Worm (Caenorhabditis elegans) whole organism, mixed stage, embryonic: ENCODE results near the gene C18A3.10.

Source experiments
- elt-1 ChIP-seq: sonication (generic microtip); optimal IDR thresholded peaks from 2 replicates; lab custom pipeline; 2017; ENCODE audit warnings: missing genetic modification characterization, mild to moderate bottlenecking, missing compliant biosample characterization, antibody characterized with exemption, moderate library complexity, borderline replicate concordance; ENCODE audit not compliant: insufficient read depth
- nhr-28 ChIP-seq: fragments of 150-350 bp; optimal IDR thresholded peaks from 2 replicates; lab custom pipeline; 2014; ENCODE audit warnings: missing biosample characterization, missing genetic modification characterization

- TF ChIP-seq nhr-28 (no peak), elt-1 (tag; lab: Kevin White, UChicago) (no peak)
Measured at ce11 chrII:5707532-5707931, 8.1 kb downstream of the C18A3.10 start, which contains the start of gene osta-2.
